Fruit fly (Drosophila melanogaster): ENCODE measurements around the gene CG13786.

Gene CG13786

dm6 chr2L:7277017-7277416 lies 24.2 kb upstream of the CG13786 start, which contains the start of gene Wnt4 (continued):
- TF ChIP-seq knrl (GFP tag; IDR thresholded peaks at IDR 0.05; ENCODE audit: partially characterized antibody) = peak; percentile 34; the same call in 1 of the 3 replicates
- TF ChIP-seq Doc2 (GFP tag; IDR thresholded peaks at IDR 0.05) = no peak
- TF ChIP-seq CG18764 (GFP tag; optimal IDR thresholded peaks at IDR 0.05) = no peak

- TF ChIP-seq trem (tag; optimal IDR thresholded peaks at IDR 0.05) (no peak), CG3726 (GFP tag; IDR thresholded peaks at IDR 0.05) (no peak), tio (GFP tag; optimal IDR thresholded peaks at IDR 0.05) (no peak), sr (GFP tag; IDR thresholded peaks at IDR 0.05) (no peak), cas (GFP tag; IDR thresholded peaks at IDR 0.05) (no peak), kay (GFP tag; optimal IDR thresholded peaks at IDR 0.05) (no peak), ems (GFP tag; optimal IDR thresholded peaks at IDR 0.05) (no peak), ci (GFP tag; IDR thresholded peaks at IDR 0.05) (no peak), Gug (GFP tag; IDR thresholded peaks at IDR 0.05) (no peak), tll (GFP tag; optimal IDR thresholded peaks at IDR 0.05) (peak in 1 of 2 experiments; percentile 15), kni (GFP tag; optimal IDR thresholded peaks at IDR 0.05) (peak; percentile 43), ash1 (GFP tag; optimal IDR thresholded peaks at IDR 0.05) (no peak), Mes4 (GFP tag; optimal IDR thresholded peaks at IDR 0.05) (no peak), CG13894 (tag; optimal IDR thresholded peaks at IDR 0.05) (peak; percentile 66), B-H1 (GFP tag; IDR thresholded peaks at IDR 0.05) (no peak), pb (GFP tag; optimal IDR thresholded peaks at IDR 0.05) (no peak), Neu2 (GFP tag; optimal IDR thresholded peaks at IDR 0.05; ENCODE audit: borderline replicate concordance) (no peak), gcm (GFP tag; optimal IDR thresholded peaks at IDR 0.05) (no peak), lov (optimal IDR thresholded peaks at IDR 0.05) (no peak), lov (GFP tag; IDR thresholded peaks at IDR 0.05) (no peak), stc (GFP tag; IDR thresholded peaks at IDR 0.05) (no peak), peb (GFP tag; IDR thresholded peaks at IDR 0.05) (no peak), sisA (GFP tag; IDR thresholded peaks at IDR 0.05) (no peak), lola (GFP tag; optimal IDR thresholded peaks at IDR 0.05) (no peak), pros (GFP tag; optimal IDR thresholded peaks at IDR 0.05) (peak; percentile 95), CG1024 (GFP tag; IDR thresholded peaks at IDR 0.05) (no peak), tna (GFP tag; IDR thresholded peaks at IDR 0.05; ENCODE audit: partially characterized antibody) (no peak)
Measured at dm6 chr2L:7272452-7272851, 19.7 kb upstream of the CG13786 start.

- TF ChIP-seq inv (GFP tag; IDR thresholded peaks at IDR 0.05; ENCODE audit: partially characterized antibody) = no peak
- peak; percentile 49; the same call in 2 of the 3 replicates for TF ChIP-seq row (GFP tag; IDR thresholded peaks at IDR 0.05)
- TF ChIP-seq Mes4 (GFP tag; optimal IDR thresholded peaks at IDR 0.05) = no peak
- TF ChIP-seq CG15601 (tag; optimal IDR thresholded peaks at IDR 0.05) = peak; percentile 63
- peak; percentile 0 for TF ChIP-seq CG33213 (GFP tag; optimal IDR thresholded peaks at IDR 0.05)
- TF ChIP-seq Tbp (GFP tag; optimal IDR thresholded peaks at IDR 0.05) = no peak
- TF ChIP-seq CG12104 (GFP tag; optimal IDR thresholded peaks at IDR 0.05) = peak; percentile 3
- no peak for TF ChIP-seq ro (GFP tag; IDR thresholded peaks at IDR 0.05)
- peak in 1 of 2 experiments; percentile 24 for TF ChIP-seq Hr78 (GFP tag; optimal IDR thresholded peaks at IDR 0.05)
- no peak for TF ChIP-seq Myb (GFP tag; optimal IDR thresholded peaks at IDR 0.05)
- no peak for TF ChIP-seq HmgD (GFP tag; optimal IDR thresholded peaks at IDR 0.05)
- TF ChIP-seq CG14710 (tag; optimal IDR thresholded peaks at IDR 0.05) = peak; percentile 80
- peak; percentile 6 for TF ChIP-seq bcd (GFP tag; optimal IDR thresholded peaks at IDR 0.05)
- no peak for TF ChIP-seq Dad (GFP tag; optimal IDR thresholded peaks at IDR 0.05)
- TF ChIP-seq ssp (GFP tag; IDR thresholded peaks at IDR 0.05) = no peak
- TF ChIP-seq CG18619 (GFP tag; optimal IDR thresholded peaks at IDR 0.05) = peak; percentile 21
- TF ChIP-seq CG10366 (GFP tag; IDR thresholded peaks at IDR 0.05) = no peak
- TF ChIP-seq repo (GFP tag; optimal IDR thresholded peaks at IDR 0.05) = no peak
- no peak for TF ChIP-seq Doc2 (GFP tag; IDR thresholded peaks at IDR 0.05)
- peak; percentile 78 for TF ChIP-seq phol (tag; optimal IDR thresholded peaks at IDR 0.05)
- TF ChIP-seq ash1 (GFP tag; optimal IDR thresholded peaks at IDR 0.05) = no peak
- no peak for TF ChIP-seq Rx (GFP tag; IDR thresholded peaks at IDR 0.05)
- no peak for TF ChIP-seq Sry-δ (GFP tag; optimal IDR thresholded peaks at IDR 0.05)
Measured at dm6 chr2L:7270270-7270669, 17.5 kb upstream of the CG13786 start.
